Worm (Caenorhabditis elegans): ENCODE measurements around the gene hrpu-2.

DNA sequence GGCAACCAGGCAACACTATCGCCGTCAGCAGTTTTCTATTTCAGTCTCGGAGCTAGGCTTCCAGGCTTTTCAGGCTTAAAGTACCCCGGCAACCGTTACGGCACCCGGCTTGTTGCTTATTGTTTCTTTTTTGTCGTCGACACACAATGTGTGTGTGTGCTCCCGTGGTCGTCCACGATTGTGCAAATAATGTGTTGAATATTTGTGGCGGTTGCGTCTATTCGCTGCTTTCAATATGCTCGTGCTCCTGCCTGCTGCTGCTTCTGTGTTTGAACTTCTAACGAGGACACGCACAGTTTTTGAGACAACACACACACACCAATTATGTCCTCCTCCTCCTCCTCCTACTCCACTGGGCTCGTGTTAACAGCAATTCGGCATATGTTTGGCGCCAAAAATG lies 43.7 kb downstream of the hrpu-2 start:
- TF ChIP-seq mep-1 (tag; optimal IDR thresholded peaks at IDR 0.05) (no peak), snpc-4 (tag; optimal IDR thresholded peaks at IDR 0.05) (no peak), unc-62 (GFP tag; optimal IDR thresholded peaks at IDR 0.05) (no peak), flh-1 (GFP tag; optimal IDR thresholded peaks at IDR 0.05) (no peak), M03D4.4 (tag; optimal IDR thresholded peaks at IDR 0.05) (no peak), pha-4 (tag; optimal IDR thresholded peaks at IDR 0.05) (no peak), nhr-28 (tag; optimal IDR thresholded peaks at IDR 0.05) (no peak), nhr-12 (tag; optimal IDR thresholded peaks at IDR 0.05) (no peak), nhr-76 (tag; optimal IDR thresholded peaks at IDR 0.05) (no peak), ceh-39 (tag; optimal IDR thresholded peaks at IDR 0.05) (no peak), ztf-11 (tag; optimal IDR thresholded peaks at IDR 0.05) (no peak), cnd-1 (tag; optimal IDR thresholded peaks at IDR 0.05) (no peak)
